Worm (Caenorhabditis elegans): ENCODE results near the gene R10D12.6.

Gene R10D12.6

DNA sequence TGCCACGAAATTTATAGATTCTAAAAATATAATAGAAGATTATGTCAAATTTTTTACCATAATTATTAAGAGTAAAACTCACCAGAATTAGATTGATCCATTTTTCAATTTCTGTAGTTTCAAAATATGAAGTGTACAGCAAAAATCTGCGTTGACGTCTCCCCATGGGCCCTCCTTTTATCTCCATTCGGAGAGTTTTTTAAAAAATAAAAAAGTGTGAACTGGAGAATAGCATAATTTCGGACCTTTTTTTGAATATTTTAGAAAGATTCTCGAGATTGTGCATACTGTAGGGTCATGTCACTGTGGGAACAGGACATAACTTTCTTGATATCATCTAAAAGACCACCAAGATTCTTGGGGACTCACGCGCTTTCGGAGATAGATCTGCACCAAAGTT lies 7.0 kb upstream of the R10D12.6 start, which contains the start of gene dpr-1:
Gene dpr-1 (minus strand): TSS at position 101 of the 400 bp plus-strand sequence.
- TF ChIP-seq nhr-28 (tag; optimal IDR thresholded peaks at IDR 0.05) (no peak), nhr-237 (tag; optimal IDR thresholded peaks at IDR 0.05) (no peak), daf-12 (tag; optimal IDR thresholded peaks at IDR 0.05) (no peak), ceh-82 (tag; optimal IDR thresholded peaks at IDR 0.05) (no peak), mdl-1 (tag; optimal IDR thresholded peaks at IDR 0.05) (no peak), unc-62 (GFP tag; optimal IDR thresholded peaks at IDR 0.05) (no peak), elt-3 (tag; optimal IDR thresholded peaks at IDR 0.05) (no peak), sea-2 (GFP tag; optimal IDR thresholded peaks at IDR 0.05) (no peak)

ce11 chrV:13946385-13947019 lies 2.6 kb upstream of the R10D12.6 start, which contains the start of the genes srx-10 and clec-226:
srx-10 (minus strand) TSS chrV:13946485.
clec-226 (plus strand) TSS chrV:13946969.
- no peak for TF ChIP-seq fkh-2 (tag; optimal IDR thresholded peaks at IDR 0.05)
- TF ChIP-seq ceh-16 (tag; optimal IDR thresholded peaks at IDR 0.05) = no peak
- TF ChIP-seq nhr-77 (tag; optimal IDR thresholded peaks at IDR 0.05) = no peak
- TF ChIP-seq elt-2 (tag; optimal IDR thresholded peaks at IDR 0.05) = no peak
- TF ChIP-seq hmg-11 (tag; optimal IDR thresholded peaks at IDR 0.05) = no peak
- TF ChIP-seq nhr-237 (tag; optimal IDR thresholded peaks at IDR 0.05) = no peak
- no peak for TF ChIP-seq ceh-9 (tag; optimal IDR thresholded peaks at IDR 0.05)
- TF ChIP-seq egl-27 (tag; optimal IDR thresholded peaks at IDR 0.05) = no peak
- no peak for TF ChIP-seq ztf-11 (tag; optimal IDR thresholded peaks at IDR 0.05)
- no peak for TF ChIP-seq unc-39 (tag; optimal IDR thresholded peaks at IDR 0.05)
- TF ChIP-seq aly-2 (tag; optimal IDR thresholded peaks at IDR 0.05) = no peak
- TF ChIP-seq egl-5 (tag; optimal IDR thresholded peaks at IDR 0.05) = no peak
- TF ChIP-seq ama-1 (optimal IDR thresholded peaks at IDR 0.05) = no peak

- TF ChIP-seq nhr-12 (tag; optimal IDR thresholded peaks at IDR 0.05) = no peak
- TF ChIP-seq nhr-43 (tag; optimal IDR thresholded peaks at IDR 0.05; ENCODE audit: poor library complexity, severe bottlenecking) = no peak
- TF ChIP-seq nhr-23 (tag; optimal IDR thresholded peaks at IDR 0.05) = no peak
- no peak for TF ChIP-seq lin-15B (tag; optimal IDR thresholded peaks at IDR 0.05)
- no peak for TF ChIP-seq elt-2 (tag; optimal IDR thresholded peaks at IDR 0.05)
- no peak for TF ChIP-seq unc-62 (GFP tag; optimal IDR thresholded peaks at IDR 0.05)
- TF ChIP-seq elt-3 (tag; optimal IDR thresholded peaks at IDR 0.05) = no peak
- no peak for TF ChIP-seq ztf-11 (tag; optimal IDR thresholded peaks at IDR 0.05)
- no peak for TF ChIP-seq tbx-2 (tag; optimal IDR thresholded peaks at IDR 0.05)
- no peak for TF ChIP-seq nhr-25 (tag; optimal IDR thresholded peaks at IDR 0.05)
- TF ChIP-seq fkh-10 (GFP tag; optimal IDR thresholded peaks at IDR 0.05) = no peak
- TF ChIP-seq lin-39 (tag; optimal IDR thresholded peaks at IDR 0.05) = no peak
- no peak for TF ChIP-seq egl-5 (tag; optimal IDR thresholded peaks at IDR 0.05)
- TF ChIP-seq R02D3.7 (tag; optimal IDR thresholded peaks at IDR 0.05) = no peak
- TF ChIP-seq jun-1 (tag; optimal IDR thresholded peaks at IDR 0.05) = no peak
- TF ChIP-seq nhr-67 (tag; optimal IDR thresholded peaks at IDR 0.05) = no peak
Observed at ce11 chrV:13949752-13950151, 642 bp downstream of the R10D12.6 start, which contains the start of gene R10D12.7. R10D12.7 (plus strand) TSS chrV:13950052.

ce11 chrV:13953191-13953590 lies 4.1 kb downstream of the R10D12.6 start, which contains the start of gene R10D12.8:
R10D12.8 (minus strand) TSS chrV:13953291.
- peak; percentile 53 for TF ChIP-seq pha-4 (tag; optimal IDR thresholded peaks at IDR 0.05)
- TF ChIP-seq ceh-16 (tag; optimal IDR thresholded peaks at IDR 0.05) = no peak
- TF ChIP-seq skn-1 (tag; optimal IDR thresholded peaks at IDR 0.05) = no peak

ce11 chrV:13954056-13954455 lies 4.9 kb downstream of the R10D12.6 start, which contains the start of gene swt-6:
swt-6 (plus strand) TSS chrV:13954356.
- TF ChIP-seq nhr-12 (tag; optimal IDR thresholded peaks at IDR 0.05) (no peak), elt-3 (tag; optimal IDR thresholded peaks at IDR 0.05) (no peak), nhr-76 (tag; optimal IDR thresholded peaks at IDR 0.05) (no peak), fkh-2 (tag; optimal IDR thresholded peaks at IDR 0.05) (no peak), unc-39 (tag; optimal IDR thresholded peaks at IDR 0.05) (no peak), ceh-9 (tag; optimal IDR thresholded peaks at IDR 0.05) (no peak), ztf-4 (tag; optimal IDR thresholded peaks at IDR 0.05) (no peak), nhr-77 (tag; optimal IDR thresholded peaks at IDR 0.05) (no peak), egl-5 (tag; optimal IDR thresholded peaks at IDR 0.05) (no peak), skn-1 (tag; optimal IDR thresholded peaks at IDR 0.05) (no peak), fos-1 (tag; optimal IDR thresholded peaks at IDR 0.05) (no peak), mml-1 (tag; optimal IDR thresholded peaks at IDR 0.05) (no peak), mdl-1 (tag; optimal IDR thresholded peaks at IDR 0.05) (no peak), jun-1 (tag; optimal IDR thresholded peaks at IDR 0.05) (no peak), lin-39 (tag; optimal IDR thresholded peaks at IDR 0.05) (no peak), lin-15B (tag; optimal IDR thresholded peaks at IDR 0.05) (no peak), unc-62 (GFP tag; optimal IDR thresholded peaks at IDR 0.05) (no peak), snpc-4 (tag; optimal IDR thresholded peaks at IDR 0.05) (no peak), hmg-11 (tag; optimal IDR thresholded peaks at IDR 0.05) (no peak)
